Worm (Caenorhabditis elegans): ENCODE results near the gene dnj-5.

The dnj-5 gene

ce11 chrII:6842651-6843118 lies 15.4 kb downstream of the dnj-5 start (continued):
- TF ChIP-seq sup-37 (GFP tag; optimal IDR thresholded peaks at IDR 0.05) (no peak), nhr-90 (tag; optimal IDR thresholded peaks at IDR 0.05; ENCODE audit: poor library complexity) (peak; percentile 86), pax-3 (tag; optimal IDR thresholded peaks at IDR 0.05) (peak; percentile 20), rnt-1 (tag; optimal IDR thresholded peaks at IDR 0.05) (peak; percentile 43), unc-130 (tag; optimal IDR thresholded peaks at IDR 0.05) (no peak), nhr-237 (tag; optimal IDR thresholded peaks at IDR 0.05) (no peak), nhr-47 (tag; optimal IDR thresholded peaks at IDR 0.05) (peak; percentile 66), unc-86 (tag; optimal IDR thresholded peaks at IDR 0.05) (no peak), dpl-1 (GFP tag; optimal IDR thresholded peaks at IDR 0.05) (peak in 1 of 3 experiments; percentile 5), sptf-1 (tag; optimal IDR thresholded peaks at IDR 0.05) (no peak), vab-15 (tag; optimal IDR thresholded peaks at IDR 0.05) (no peak), ceh-63 (GFP tag; optimal IDR thresholded peaks at IDR 0.05) (no peak), alr-1 (tag; optimal IDR thresholded peaks at IDR 0.05; ENCODE audit: borderline replicate concordance) (no peak), pqm-1 (tag; optimal IDR thresholded peaks at IDR 0.05) (peak; percentile 70), hlh-4 (tag; optimal IDR thresholded peaks at IDR 0.05) (no peak), ama-1 (optimal IDR thresholded peaks at IDR 0.05) (no peak), efl-1 (optimal IDR thresholded peaks at IDR 0.05) (peak in 1 of 2 experiments; percentile 28), efl-1 (GFP tag; optimal IDR thresholded peaks at IDR 0.05 in 1 of 2) (peak in 1 of 2 experiments; percentile 90), zip-4 (GFP tag; optimal IDR thresholded peaks at IDR 0.05) (no peak), unc-62 (GFP tag; optimal IDR thresholded peaks at IDR 0.05) (no peak), tbx-2 (tag; optimal IDR thresholded peaks at IDR 0.05) (peak; percentile 85), lin-13 (GFP tag; optimal IDR thresholded peaks at IDR 0.05) (no peak), ces-1 (GFP tag; optimal IDR thresholded peaks at IDR 0.05) (no peak), nhr-28 (tag; optimal IDR thresholded peaks at IDR 0.05) (no peak), nhr-19 (GFP tag; conservative IDR thresholded peaks at IDR 0.05) (peak; percentile 71), blmp-1 (tag; optimal IDR thresholded peaks at IDR 0.05) (peak; percentile 89), nhr-84 (tag; optimal IDR thresholded peaks at IDR 0.05) (no peak), ceh-88 (GFP tag; IDR thresholded peaks at IDR 0.05) (no peak), sox-4 (tag; optimal IDR thresholded peaks at IDR 0.05) (no peak), nhr-85 (tag) (peak; percentile 99), mab-9 (GFP tag; IDR thresholded peaks at IDR 0.05) (no peak), grh-1 (GFP tag; IDR thresholded peaks at IDR 0.05) (peak; percentile 53; the same call in 1 of the 2 replicates), mep-1 (tag; optimal IDR thresholded peaks at IDR 0.05) (no peak), efl-3 (GFP tag; optimal IDR thresholded peaks at IDR 0.05) (no peak), ceh-8 (GFP tag; optimal IDR thresholded peaks at IDR 0.05) (no peak), isw-1 (GFP tag; IDR thresholded peaks at IDR 0.05) (no peak), mdl-1 (tag; optimal IDR thresholded peaks at IDR 0.05) (peak in 1 of 2 experiments; percentile 78), tlp-1 (tag; optimal IDR thresholded peaks at IDR 0.05) (peak; percentile 16), egl-13 (tag; optimal IDR thresholded peaks at IDR 0.05) (no peak), nhr-71 (tag; optimal IDR thresholded peaks at IDR 0.05) (peak; percentile 94), xbp-1 (tag; optimal IDR thresholded peaks at IDR 0.05) (peak; percentile 8), fkh-10 (GFP tag; optimal IDR thresholded peaks at IDR 0.05) (no peak), elt-3 (tag; optimal IDR thresholded peaks at IDR 0.05) (peak in 5 of 6 experiments; percentile 72 to 99 (median 89)), elt-2 (tag; optimal IDR thresholded peaks at IDR 0.05) (peak; percentile 98), ceh-82 (tag; optimal IDR thresholded peaks at IDR 0.05) (peak in 2 of 3 experiments; percentile 7 to 14), fkh-8 (tag; optimal IDR thresholded peaks at IDR 0.05) (peak; percentile 7), hlh-17 (GFP tag; optimal IDR thresholded peaks at IDR 0.05; ENCODE audit: borderline replicate concordance) (no peak), jun-1 (tag; optimal IDR thresholded peaks at IDR 0.05) (peak; percentile 73), pag-3 (tag; optimal IDR thresholded peaks at IDR 0.05; ENCODE audit: borderline replicate concordance, insufficient read depth) (no peak), C04F5.9 (tag; optimal IDR thresholded peaks at IDR 0.05) (no peak), unc-30 (tag; optimal IDR thresholded peaks at IDR 0.05) (no peak), snpc-4 (tag; optimal IDR thresholded peaks at IDR 0.05) (no peak)
